Worm (Caenorhabditis elegans): Measurements from ENCODE around the gene znf-706.

znf-706 gene

ce11 chrIV:9121545-9121944, 25.5 kb upstream of the znf-706 start (continued):
- TF ChIP-seq aha-1 (tag) (peak; percentile 81), zfp-3 (GFP tag; conservative IDR thresholded peaks at IDR 0.05) (no peak), snpc-1.2 (GFP tag; IDR thresholded peaks at IDR 0.05) (no peak), hif-1 (tag; optimal IDR thresholded peaks at IDR 0.05) (peak in 1 of 2 experiments; percentile 23), F26F4.8 (GFP tag; conservative IDR thresholded peaks at IDR 0.05) (no peak), R02D3.7 (tag; optimal IDR thresholded peaks at IDR 0.05) (no peak), nhr-25 (tag; optimal IDR thresholded peaks at IDR 0.05; ENCODE audit: borderline replicate concordance, insufficient read depth) (peak; percentile 51), php-3 (GFP tag; IDR thresholded peaks at IDR 0.05) (no peak), gei-8 (GFP tag; optimal IDR thresholded peaks at IDR 0.05) (no peak), set-16 (GFP tag; IDR thresholded peaks at IDR 0.05) (no peak), ceh-28 (tag; optimal IDR thresholded peaks at IDR 0.05) (no peak), ceh-62 (tag; optimal IDR thresholded peaks at IDR 0.05) (no peak)

DNA sequence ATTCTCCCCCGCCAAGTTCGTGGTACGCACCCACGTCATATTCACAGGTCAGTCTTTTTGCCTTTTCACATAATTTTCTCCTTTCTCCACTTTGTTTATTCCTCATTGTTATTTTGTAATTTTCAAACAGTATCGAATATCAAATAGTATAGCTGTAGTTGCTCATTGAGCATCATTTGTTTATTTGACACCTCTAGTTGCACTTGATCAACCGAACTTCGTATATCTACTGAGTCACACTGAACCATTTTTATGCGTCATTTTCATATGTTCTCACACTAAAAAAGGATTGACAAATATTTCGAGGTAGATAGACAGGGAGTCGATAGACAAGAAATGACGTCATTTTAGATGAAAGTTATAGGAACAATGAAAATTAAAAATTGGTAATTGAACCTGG, 24.2 kb upstream of the znf-706 start:
- TF ChIP-seq aha-1 (tag), result peak; percentile 91
- no peak for TF ChIP-seq mxl-2 (GFP tag; conservative IDR thresholded peaks at IDR 0.05)
- no peak for TF ChIP-seq nhr-42 (GFP tag; IDR thresholded peaks at IDR 0.05)
- no peak for TF ChIP-seq unc-62 (GFP tag; optimal IDR thresholded peaks at IDR 0.05 in 1 of 2)
- no peak for TF ChIP-seq unc-62 (tag; optimal IDR thresholded peaks at IDR 0.05)
- no peak for TF ChIP-seq D1046.2 (GFP tag; IDR thresholded peaks at IDR 0.05)

- TF ChIP-seq daf-19 (GFP tag; conservative IDR thresholded peaks at IDR 0.05) (no peak), nhr-237 (tag; optimal IDR thresholded peaks at IDR 0.05) (no peak), mdt-29 (GFP tag; IDR thresholded peaks at IDR 0.05) (no peak), daf-8 (GFP tag; IDR thresholded peaks at IDR 0.05) (no peak), madf-9 (GFP tag; conservative IDR thresholded peaks at IDR 0.05) (no peak), unc-62 (GFP tag; optimal IDR thresholded peaks at IDR 0.05 in 1 of 2) (no peak), unc-62 (tag; optimal IDR thresholded peaks at IDR 0.05) (no peak), Y48G9A.11 (GFP tag; IDR thresholded peaks at IDR 0.05) (no peak), T20F7.1 (GFP tag; optimal IDR thresholded peaks at IDR 0.05) (no peak), unc-39 (tag; optimal IDR thresholded peaks at IDR 0.05) (no peak), set-16 (GFP tag; IDR thresholded peaks at IDR 0.05) (no peak), mdl-1 (tag; optimal IDR thresholded peaks at IDR 0.05) (no peak), egl-27 (tag; optimal IDR thresholded peaks at IDR 0.05) (no peak), fkh-10 (GFP tag; optimal IDR thresholded peaks at IDR 0.05) (no peak), ceh-44 (GFP tag; IDR thresholded peaks at IDR 0.05) (no peak), ceh-62 (tag; optimal IDR thresholded peaks at IDR 0.05) (no peak), Y75B8A.6 (GFP tag; IDR thresholded peaks at IDR 0.05) (no peak), skn-1 (tag; optimal IDR thresholded peaks at IDR 0.05) (no peak), cey-2 (tag; optimal IDR thresholded peaks at IDR 0.05; ENCODE audit: borderline replicate concordance, insufficient read depth) (no peak), R02D3.7 (tag; optimal IDR thresholded peaks at IDR 0.05) (no peak), F10B5.3 (tag; optimal IDR thresholded peaks at IDR 0.05) (no peak)
Measured at ce11 chrIV:9118792-9119191, 22.8 kb upstream of the znf-706 start, which contains the start of gene nrfl-1. TSS of gene nrfl-1 (plus strand) at chrIV:9119092.

- TF ChIP-seq D1046.2 (GFP tag; IDR thresholded peaks at IDR 0.05), result no peak
- TF ChIP-seq mdl-1 (tag; optimal IDR thresholded peaks at IDR 0.05), result peak in 1 of 2 experiments; percentile 1
- TF ChIP-seq Y5F2A.4 (GFP tag; optimal IDR thresholded peaks at IDR 0.05), result no peak
- TF ChIP-seq F37D6.2 (tag; optimal IDR thresholded peaks at IDR 0.05), result no peak
- no peak for TF ChIP-seq zfp-2 (tag; optimal IDR thresholded peaks at IDR 0.05)
- TF ChIP-seq dmd-6 (GFP tag; IDR thresholded peaks at IDR 0.05), result peak; percentile 68
- peak; percentile 41 for TF ChIP-seq mxl-3 (GFP tag; optimal IDR thresholded peaks at IDR 0.05)
- TF ChIP-seq ceh-82 (tag; optimal IDR thresholded peaks at IDR 0.05), result no peak
- no peak for TF ChIP-seq mdt-29 (GFP tag; IDR thresholded peaks at IDR 0.05)
- TF ChIP-seq ama-1 (optimal IDR thresholded peaks at IDR 0.05), result peak; percentile 6
- peak; percentile 59 for TF ChIP-seq pqm-1 (tag; optimal IDR thresholded peaks at IDR 0.05)
- no peak for TF ChIP-seq egl-27 (tag; optimal IDR thresholded peaks at IDR 0.05)
- TF ChIP-seq fkh-10 (GFP tag; optimal IDR thresholded peaks at IDR 0.05), result no peak
- no peak for TF ChIP-seq lin-15B (tag; optimal IDR thresholded peaks at IDR 0.05)
- peak; percentile 15 for TF ChIP-seq dve-1 (tag; optimal IDR thresholded peaks at IDR 0.05; ENCODE audit: insufficient read depth)
- no peak for TF ChIP-seq ztf-11 (tag; optimal IDR thresholded peaks at IDR 0.05)
- peak; percentile 47 for TF ChIP-seq hlh-30 (tag; optimal IDR thresholded peaks at IDR 0.05; ENCODE audit: insufficient read depth)
- no peak for TF ChIP-seq daf-16 (GFP tag; optimal IDR thresholded peaks at IDR 0.05)
- peak; percentile 32 for TF ChIP-seq daf-16 (tag; optimal IDR thresholded peaks at IDR 0.05)
- TF ChIP-seq daf-19 (GFP tag; conservative IDR thresholded peaks at IDR 0.05), result no peak
Measured at ce11 chrIV:9118348-9118747, 22.3 kb upstream of the znf-706 start.
